Fruit fly (Drosophila melanogaster): ENCODE data around the gene CG32486.

Gene CG32486

dm6 chr3L:3083329-3084083 lies 12.9 kb upstream of the CG32486 start (continued):
- TF ChIP-seq Ptx1 (GFP tag; IDR thresholded peaks at IDR 0.05) = 0 out of 2 replicates have a peak, but pooled peaks have one; percentile 31
- TF ChIP-seq maf-S (GFP tag; optimal IDR thresholded peaks at IDR 0.05) = no peak
- TF ChIP-seq Tbp (GFP tag; optimal IDR thresholded peaks at IDR 0.05) = no peak
- TF ChIP-seq CG4424 (GFP tag; optimal IDR thresholded peaks at IDR 0.05) = peak; percentile 55
- no peak for TF ChIP-seq croc (GFP tag; conservative IDR thresholded peaks at IDR 0.05)
- TF ChIP-seq CG15514 (GFP tag; optimal IDR thresholded peaks at IDR 0.05) = peak; percentile 67
- no peak for TF ChIP-seq unpg (GFP tag; optimal IDR thresholded peaks at IDR 0.05)
- TF ChIP-seq CG1792 (GFP tag; optimal IDR thresholded peaks at IDR 0.05) = no peak
- TF ChIP-seq CG4328 (GFP tag; optimal IDR thresholded peaks at IDR 0.05) = peak; percentile 76
- TF ChIP-seq tgo (GFP tag; IDR thresholded peaks at IDR 0.05) = no peak
- TF ChIP-seq CG12744 (GFP tag; optimal IDR thresholded peaks at IDR 0.05) = no peak
- peak; percentile 66 for TF ChIP-seq Asciz (GFP tag; optimal IDR thresholded peaks at IDR 0.05)
- no peak for TF ChIP-seq CG9817 (tag; optimal IDR thresholded peaks at IDR 0.05)
- TF ChIP-seq Elba2 (GFP tag; optimal IDR thresholded peaks at IDR 0.05) = no peak
- TF ChIP-seq ftz-f1 (GFP tag; optimal IDR thresholded peaks at IDR 0.05) = no peak
- TF ChIP-seq CG15479 (GFP tag; optimal IDR thresholded peaks at IDR 0.05) = no peak
- peak; percentile 53 for TF ChIP-seq wek (GFP tag; optimal IDR thresholded peaks at IDR 0.05)
- TF ChIP-seq CG3726 (GFP tag; IDR thresholded peaks at IDR 0.05) = 0 out of 3 replicates have a peak, but pooled peaks have one; percentile 50
- TF ChIP-seq CG10959 (GFP tag; IDR thresholded peaks at IDR 0.05) = no peak
- peak; percentile 45 for TF ChIP-seq CG18262 (tag; optimal IDR thresholded peaks at IDR 0.05)
- no peak for TF ChIP-seq Hr3 (GFP tag; optimal IDR thresholded peaks at IDR 0.05)
- peak; percentile 50 for TF ChIP-seq schlank (tag; optimal IDR thresholded peaks at IDR 0.05)
- no peak for TF ChIP-seq ssp (GFP tag; IDR thresholded peaks at IDR 0.05)
- TF ChIP-seq Scr (GFP tag; IDR thresholded peaks at IDR 0.05; ENCODE audit: partially characterized antibody) = no peak
- no peak for TF ChIP-seq CG6854 (GFP tag; optimal IDR thresholded peaks at IDR 0.05)
- no peak for TF ChIP-seq Ets97D (GFP tag; optimal IDR thresholded peaks at IDR 0.05)
- TF ChIP-seq CG42726 (GFP tag; IDR thresholded peaks at IDR 0.05; ENCODE audit: partially characterized antibody) = 0 out of 2 replicates have a peak, but pooled peaks have one; percentile 7
- TF ChIP-seq CG7928 (GFP tag; optimal IDR thresholded peaks at IDR 0.05) = no peak
- no peak for TF ChIP-seq CG12659 (GFP tag; optimal IDR thresholded peaks at IDR 0.05)
- TF ChIP-seq CG10543 (GFP tag; optimal IDR thresholded peaks at IDR 0.05) = peak; percentile 89
- peak; percentile 7; the same call in 1 of the 2 replicates for TF ChIP-seq sens-2 (GFP tag; IDR thresholded peaks at IDR 0.05)
- TF ChIP-seq YL-1 (GFP tag; optimal IDR thresholded peaks at IDR 0.05) = peak; percentile 2
- TF ChIP-seq tio (GFP tag; optimal IDR thresholded peaks at IDR 0.05) = no peak
- TF ChIP-seq pum (GFP tag; optimal IDR thresholded peaks at IDR 0.05) = peak; percentile 46
- no peak for TF ChIP-seq HLH54F (GFP tag; optimal IDR thresholded peaks at IDR 0.05)
- TF ChIP-seq pnt (GFP tag; optimal IDR thresholded peaks at IDR 0.05) = peak; percentile 53
- peak; percentile 61 for TF ChIP-seq CG3281 (GFP tag; optimal IDR thresholded peaks at IDR 0.05)
- TF ChIP-seq twi (tag; optimal IDR thresholded peaks at IDR 0.05) = no peak
- TF ChIP-seq unc-4 (GFP tag; IDR thresholded peaks at IDR 0.05; ENCODE audit: partially characterized antibody) = no peak
- TF ChIP-seq grn (GFP tag; optimal IDR thresholded peaks at IDR 0.05) = peak; percentile 97
- TF ChIP-seq Dp (GFP tag; optimal IDR thresholded peaks at IDR 0.05) = no peak
- TF ChIP-seq Atf-2 (GFP tag; optimal IDR thresholded peaks at IDR 0.05) = no peak
- TF ChIP-seq jigr1 (GFP tag; IDR thresholded peaks at IDR 0.05) = no peak
- TF ChIP-seq Lpt (GFP tag; optimal IDR thresholded peaks at IDR 0.05) = no peak
- peak; percentile 79; the same call in 2 of the 3 replicates for TF ChIP-seq ci (GFP tag; IDR thresholded peaks at IDR 0.05)
- peak; percentile 39 for TF ChIP-seq Hand (GFP tag; optimal IDR thresholded peaks at IDR 0.05)
- TF ChIP-seq ranshi (GFP tag; IDR thresholded peaks at IDR 0.05) = peak; percentile 60; the same call in 1 of the 2 replicates
- peak; percentile 27 for TF ChIP-seq bcd (GFP tag; optimal IDR thresholded peaks at IDR 0.05)
- TF ChIP-seq CG2875 (GFP tag; optimal IDR thresholded peaks at IDR 0.05) = peak; percentile 81

Data from whole organism, embryonic.